Worm (Caenorhabditis elegans) whole organism, young adult: ENCODE measurements around the gene AH10.4.
A peak's percentile ranks its signal among the peaks of the same experiment; 100 is the strongest.

ENCODE experiments used
- B0019.2 ChIP-seq: fragments of 200-800 bp; sonication (Bioruptor generic); conservative IDR thresholded peaks from 2 replicates; pipeline ENCODE4 v1.3.6; 2022; ENCODE audit warnings: missing genetic modification reagents, missing genetic modification characterization, missing compliant biosample characterization
- B0035.1 ChIP-seq: sonication (generic microtip); optimal IDR thresholded peaks from 2 replicates; lab custom pipeline; 2016; ENCODE audit warnings: missing genetic modification characterization, mild to moderate bottlenecking, missing compliant biosample characterization, missing genotype, missing genetic modification reagents
- C06A6.2 ChIP-seq: fragments of 200-800 bp; sonication (Bioruptor generic); conservative IDR thresholded peaks from 2 replicates; pipeline ENCODE4 v1.3.6; 2022; ENCODE audit warnings: missing genetic modification characterization, missing compliant biosample characterization
- C17E4.6 ChIP-seq: fragments of 200-800 bp; sonication (Bioruptor generic); IDR thresholded peaks from 2 replicates; pipeline ENCODE4 v1.3.6; 2022; ENCODE audit warnings: missing genetic modification reagents, missing genetic modification characterization, missing compliant biosample characterization
- F33H1.4 ChIP-seq: fragments of 200-800 bp; sonication (Bioruptor generic); IDR thresholded peaks from 2 replicates; pipeline ENCODE4 v1.3.6; 2022; ENCODE audit warnings: missing genetic modification reagents, missing genetic modification characterization, missing compliant biosample characterization
- F52B5.7 ChIP-seq: sonication (generic microtip); optimal IDR thresholded peaks from 2 replicates; lab custom pipeline; 2016; ENCODE audit warnings: mild to moderate bottlenecking, missing genetic modification characterization, missing compliant biosample characterization
- F57C9.4 ChIP-seq: sonication (generic microtip); optimal IDR thresholded peaks from 2 replicates; lab custom pipeline; 2017; ENCODE audit warnings: mild to moderate bottlenecking, missing genetic modification characterization, missing compliant biosample characterization
- K11D2.4 ChIP-seq: fragments of 200-800 bp; sonication (Bioruptor generic); IDR thresholded peaks from 2 replicates; pipeline ENCODE4 v1.3.6; 2022; ENCODE audit warnings: missing genetic modification reagents, missing genetic modification characterization, missing compliant biosample characterization
- Y53F4B.3 ChIP-seq: fragments of 200-800 bp; sonication (Bioruptor generic); IDR thresholded peaks from 2 replicates; pipeline ENCODE4 v1.3.6; 2022; ENCODE audit warnings: missing genetic modification reagents, missing genetic modification characterization, missing compliant biosample characterization
- Y53G8AR.9 ChIP-seq: fragments of 200-800 bp; sonication (Bioruptor generic); conservative IDR thresholded peaks from 2 replicates; pipeline ENCODE4 v1.3.6; 2022; ENCODE audit warnings: missing genetic modification reagents, missing genetic modification characterization, missing compliant biosample characterization
- Y67H2A.10 ChIP-seq: fragments of 200-800 bp; sonication (Bioruptor generic); conservative IDR thresholded peaks from 2 replicates; pipeline ENCODE4 v1.3.6; 2022; ENCODE audit warnings: missing genetic modification reagents, missing genetic modification characterization, missing compliant biosample characterization
- ZK185.1 ChIP-seq: sonication (generic microtip); optimal IDR thresholded peaks from 2 replicates; lab custom pipeline; 2016; ENCODE audit warnings: mild to moderate bottlenecking, missing genetic modification characterization, missing compliant biosample characterization; ENCODE audit not compliant: poor library complexity, severe bottlenecking
- attf-3 ChIP-seq: fragments of 200-800 bp; sonication (Bioruptor generic); conservative IDR thresholded peaks from 2 replicates; pipeline ENCODE4 v1.3.6; 2022; ENCODE audit warnings: missing genetic modification reagents, missing genetic modification characterization, missing compliant biosample characterization
- ekl-4 ChIP-seq: fragments of 200-800 bp; sonication (Bioruptor generic); IDR thresholded peaks from 2 replicates; pipeline ENCODE4 v1.3.6; 2022; ENCODE audit warnings: missing genetic modification reagents, missing genetic modification characterization, missing compliant biosample characterization
- ets-4 ChIP-seq: fragments of 200-800 bp; sonication (Bioruptor generic); optimal IDR thresholded peaks from 2 replicates; lab custom pipeline; 2018; ENCODE audit warnings: mild to moderate bottlenecking, missing genetic modification characterization, missing compliant biosample characterization
- gei-17 ChIP-seq: fragments of 200-800 bp; sonication (Bioruptor generic); optimal IDR thresholded peaks from 2 replicates; lab custom pipeline; 2018; ENCODE audit warnings: mild to moderate bottlenecking, missing genetic modification characterization, missing compliant biosample characterization
- hlh-26 ChIP-seq: fragments of 200-800 bp; sonication (Bioruptor generic); conservative IDR thresholded peaks from 2 replicates; pipeline ENCODE4 v1.3.6; 2022; ENCODE audit warnings: missing genetic modification reagents, missing genetic modification characterization, missing compliant biosample characterization
- hmg-20 ChIP-seq: fragments of 200-800 bp; sonication (Bioruptor generic); IDR thresholded peaks from 2 replicates; pipeline ENCODE4 v1.3.6; 2022; ENCODE audit warnings: missing genetic modification reagents, missing genetic modification characterization, missing compliant biosample characterization
- hrde-1 ChIP-seq: sonication (generic microtip); optimal IDR thresholded peaks from 2 replicates; lab custom pipeline; 2016; ENCODE audit warnings: missing genetic modification characterization, mild to moderate bottlenecking, missing compliant biosample characterization, moderate library complexity, missing genotype, missing genetic modification reagents, borderline replicate concordance
- lin-26 ChIP-seq: fragments of 200-800 bp; sonication (Bioruptor generic); IDR thresholded peaks from 2 replicates; pipeline ENCODE4 v1.3.6; 2022; ENCODE audit warnings: missing genetic modification reagents, missing genetic modification characterization, missing compliant biosample characterization
- lin-40 ChIP-seq: sonication (generic microtip); optimal IDR thresholded peaks from 2 replicates; lab custom pipeline; 2016; ENCODE audit warnings: missing genetic modification characterization, mild to moderate bottlenecking, missing compliant biosample characterization, missing genotype, missing genetic modification reagents
- lin-54 ChIP-seq: fragments of 200-800 bp; sonication (Bioruptor generic); optimal IDR thresholded peaks from 2 replicates; lab custom pipeline; 2018; ENCODE audit warnings: mild to moderate bottlenecking, missing genetic modification characterization, missing compliant biosample characterization
- lsl-1 ChIP-seq: fragments of 200-800 bp; sonication (Bioruptor generic); optimal IDR thresholded peaks from 2 replicates; lab custom pipeline; 2018; ENCODE audit warnings: mild to moderate bottlenecking, missing genetic modification characterization, moderate library complexity, missing compliant biosample characterization
- madf-6 ChIP-seq: fragments of 200-800 bp; sonication (Bioruptor generic); IDR thresholded peaks from 2 replicates; pipeline ENCODE4 v1.3.6; 2022; ENCODE audit warnings: missing genetic modification reagents, missing genetic modification characterization, missing compliant biosample characterization
- madf-8 ChIP-seq: fragments of 200-800 bp; sonication (Bioruptor generic); conservative IDR thresholded peaks from 2 replicates; pipeline ENCODE4 v1.3.6; 2022; ENCODE audit warnings: missing genetic modification reagents, missing genetic modification characterization, missing compliant biosample characterization
- mcd-1 ChIP-seq: fragments of 200-800 bp; sonication (Bioruptor generic); IDR thresholded peaks from 2 replicates; pipeline ENCODE4 v1.3.6; 2022; ENCODE audit warnings: missing genetic modification reagents, missing genetic modification characterization, missing compliant biosample characterization
- nhr-120 ChIP-seq: fragments of 200-800 bp; sonication (Bioruptor generic); IDR thresholded peaks from 2 replicates; pipeline ENCODE4 v1.3.6; 2022; ENCODE audit warnings: missing genetic modification characterization, missing compliant biosample characterization
- nhr-27 ChIP-seq: fragments of 200-800 bp; sonication (Bioruptor generic); optimal IDR thresholded peaks from 2 replicates; lab custom pipeline; 2018; ENCODE audit warnings: mild to moderate bottlenecking, missing genetic modification characterization, moderate library complexity, missing compliant biosample characterization
- pha-4 ChIP-seq: fragments of 150-350 bp; sonication (generic microtip); optimal IDR thresholded peaks from 2 replicates; lab custom pipeline; 2014; ENCODE audit warnings: missing biosample characterization, missing genetic modification reagents, missing genetic modification characterization
- repo-1 ChIP-seq: sonication (generic microtip); optimal IDR thresholded peaks from 2 replicates; lab custom pipeline; 2017; ENCODE audit warnings: mild to moderate bottlenecking, missing genetic modification characterization, missing compliant biosample characterization
- sea-2 ChIP-seq: fragments of 200-800 bp; sonication (Bioruptor generic); IDR thresholded peaks from 2 replicates; pipeline ENCODE4 v1.3.6; 2022; ENCODE audit warnings: missing genetic modification characterization, missing compliant biosample characterization
- snpc-1.1 ChIP-seq: sonication (generic microtip); optimal IDR thresholded peaks from 2 replicates; lab custom pipeline; 2017; ENCODE audit warnings: missing genetic modification characterization, mild to moderate bottlenecking, missing compliant biosample characterization, antibody characterized with exemption, moderate library complexity, missing genotype, missing genetic modification reagents; ENCODE audit not compliant: insufficient read depth
- snpc-4 ChIP-seq, 5 experiments: fragments of 150-350 bp in 1 of 5; sonication (generic microtip) in 4 of 5; optimal IDR thresholded peaks; 2 replicates each; lab custom pipeline; 2014 to 2018; ENCODE audit warnings: missing genetic modification characterization in 5 of 5, missing biosample characterization in 3 of 5, antibody characterized with exemption in 2 of 5, mild to moderate bottlenecking in 2 of 5, missing compliant biosample characterization in 2 of 5, missing genotype in 2 of 5, moderate library complexity in 2 of 5, missing genetic modification reagents in 1 of 5
- unc-62 ChIP-seq: fragments of 150-350 bp; optimal IDR thresholded peaks from 2 replicates; lab custom pipeline; 2014; ENCODE audit warnings: missing biosample characterization, missing genetic modification reagents, missing genetic modification characterization
- zfh-2 ChIP-seq: fragments of 200-800 bp; sonication (Bioruptor generic); conservative IDR thresholded peaks from 2 replicates; pipeline ENCODE4 v1.3.6; 2022; ENCODE audit warnings: missing genetic modification reagents, missing genetic modification characterization, missing compliant biosample characterization
- ztf-26 ChIP-seq: sonication (generic microtip); optimal IDR thresholded peaks from 2 replicates; lab custom pipeline; 2017; ENCODE audit warnings: missing genetic modification characterization, missing compliant biosample characterization
- ztf-6 ChIP-seq: fragments of 200-800 bp; sonication (Bioruptor generic); IDR thresholded peaks from 2 replicates; pipeline ENCODE4 v1.3.6; 2022; ENCODE audit warnings: missing genetic modification reagents, missing genetic modification characterization, missing compliant biosample characterization

AH10.4 gene

ce11 chrV:14147114-14147513 lies 9.4 kb upstream of the AH10.4 start:
- TF ChIP-seq madf-6 (GFP tag; lab: Robert Waterston, UW) (no peak), zfh-2 (peak; percentile 65)

- TF ChIP-seq F33H1.4 (GFP tag; lab: Robert Waterston, UW) (no peak), Y53F4B.3 (no peak), hrde-1 (tag; lab: Kevin White, UChicago) (no peak), hmg-20 (no peak), C06A6.2 (GFP tag; lab: Robert Waterston, UW) (no peak), ets-4 (GFP tag; lab: Kevin White, UChicago) (no peak), nhr-120 (GFP tag; lab: Robert Waterston, UW) (no peak), attf-3 (GFP tag; lab: Robert Waterston, UW) (no peak), lsl-1 (no peak), lin-40 (no peak), repo-1 (tag; lab: Kevin White, UChicago) (no peak), unc-62 (no peak), ekl-4 (GFP tag; lab: Robert Waterston, UW) (no peak), madf-8 (GFP tag; lab: Robert Waterston, UW) (no peak), B0035.1 (tag; lab: Kevin White, UChicago) (no peak), lin-54 (GFP tag; lab: Kevin White, UChicago) (no peak), Y53G8AR.9 (no peak), F52B5.7 (tag; lab: Kevin White, UChicago) (no peak), gei-17 (GFP tag; lab: Kevin White, UChicago) (no peak), ztf-26 (no peak)
Observed at ce11 chrV:14146199-14146598, 8.5 kb upstream of the AH10.4 start, which contains the start of gene acs-10. Gene acs-10, plus strand, starts transcription at chrV:14146499.

- TF ChIP-seq ZK185.1 (tag; lab: Kevin White, UChicago) (no peak), snpc-1.1 (tag; lab: Kevin White, UChicago) (no peak), lin-26 (GFP tag; lab: Robert Waterston, UW) (no peak), snpc-4 (GFP tag; optimal IDR thresholded peaks at IDR 0.05; lab: Kevin White, UChicago) (no peak), snpc-4 (tag; optimal IDR thresholded peaks at IDR 0.05; lab: Kevin White, UChicago) (no peak), ets-4 (GFP tag; lab: Kevin White, UChicago) (no peak), K11D2.4 (GFP tag; lab: Robert Waterston, UW) (no peak), hlh-26 (no peak), B0019.2 (GFP tag; lab: Robert Waterston, UW) (no peak), F57C9.4 (tag; lab: Kevin White, UChicago) (no peak), pha-4 (tag; lab: Kevin White, UChicago) (no peak), nhr-27 (tag; lab: Kevin White, UChicago) (no peak), Y67H2A.10 (GFP tag; lab: Robert Waterston, UW) (no peak), C17E4.6 (no peak), C06A6.2 (GFP tag; lab: Robert Waterston, UW) (no peak), mcd-1 (GFP tag; lab: Robert Waterston, UW) (no peak), sea-2 (GFP tag; lab: Robert Waterston, UW) (no peak), ztf-6 (no peak), madf-8 (GFP tag; lab: Robert Waterston, UW) (no peak)
- TF ChIP-seq, all 124 proteins: peak for 0
Observed at ce11 chrV:14145267-14145666, 7.6 kb upstream of the AH10.4 start, which contains the start of gene par-1. Gene par-1, minus strand, starts transcription at chrV:14145367.
